Fruit fly (Drosophila melanogaster): ENCODE results near the gene trc.

trc gene

DNA sequence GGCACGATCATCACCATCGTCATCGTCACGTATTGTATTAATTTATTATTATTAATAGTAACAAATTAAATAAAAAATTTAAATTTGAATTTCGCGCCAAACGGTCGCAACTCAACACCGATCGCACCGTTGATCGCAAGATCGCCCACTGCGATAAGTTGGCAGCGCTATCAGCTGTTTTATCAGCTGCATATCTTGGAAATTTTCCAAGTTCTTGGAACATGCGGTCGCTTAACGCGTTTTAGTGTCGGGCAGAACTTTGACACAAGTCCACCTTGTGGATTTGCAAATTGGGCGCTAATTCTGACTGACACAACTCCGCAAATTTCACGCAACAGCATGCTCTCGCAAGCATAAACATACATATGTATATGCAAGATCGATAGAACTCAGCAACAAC lies 27.1 kb upstream of the trc start (continued):
- no peak for TF ChIP-seq zen2 (GFP tag; IDR thresholded peaks at IDR 0.05; ENCODE audit: partially characterized antibody)
- no peak for TF ChIP-seq cad (GFP tag; optimal IDR thresholded peaks at IDR 0.05)
- peak; percentile 35 for TF ChIP-seq pfk (GFP tag; optimal IDR thresholded peaks at IDR 0.05)
- TF ChIP-seq Camta (GFP tag; optimal IDR thresholded peaks at IDR 0.05), result no peak
- TF ChIP-seq Hr78 (GFP tag; optimal IDR thresholded peaks at IDR 0.05), result peak in 1 of 2 experiments; percentile 22
- TF ChIP-seq Nf-YA (GFP tag; IDR thresholded peaks at IDR 0.05), result peak; percentile 37; the same call in 1 of the 2 replicates
- TF ChIP-seq bsh (GFP tag; optimal IDR thresholded peaks at IDR 0.05), result peak in 1 of 2 experiments; percentile 11
- no peak for TF ChIP-seq fd96Cb (tag; optimal IDR thresholded peaks at IDR 0.05)
- TF ChIP-seq twi (tag; optimal IDR thresholded peaks at IDR 0.05), result peak; percentile 39
- TF ChIP-seq odd (GFP tag; optimal IDR thresholded peaks at IDR 0.05), result no peak
- no peak for TF ChIP-seq CG13123 (GFP tag; optimal IDR thresholded peaks at IDR 0.05)
- TF ChIP-seq CG13424 (tag; optimal IDR thresholded peaks at IDR 0.05), result no peak
- TF ChIP-seq grn (GFP tag; optimal IDR thresholded peaks at IDR 0.05), result peak; percentile 83
- peak; percentile 52; the same call in 1 of the 3 replicates for TF ChIP-seq Opbp (GFP tag; IDR thresholded peaks at IDR 0.05; ENCODE audit: partially characterized antibody)
- TF ChIP-seq Dref (GFP tag; IDR thresholded peaks at IDR 0.05), result no peak; the same call in 1 of the 2 replicates
- no peak for TF ChIP-seq tx (GFP tag; optimal IDR thresholded peaks at IDR 0.05)
- peak; percentile 48 for TF ChIP-seq Max (GFP tag; optimal IDR thresholded peaks at IDR 0.05)
- TF ChIP-seq D19A (tag; optimal IDR thresholded peaks at IDR 0.05), result no peak
- peak in 1 of 2 experiments; percentile 16 for TF ChIP-seq dpn (GFP tag; optimal IDR thresholded peaks at IDR 0.05)
- TF ChIP-seq ash1 (GFP tag; optimal IDR thresholded peaks at IDR 0.05), result no peak
- peak; percentile 14 for TF ChIP-seq kni (GFP tag; optimal IDR thresholded peaks at IDR 0.05)
- no peak for TF ChIP-seq crol (GFP tag; IDR thresholded peaks at IDR 0.05)
- TF ChIP-seq knrl (GFP tag; IDR thresholded peaks at IDR 0.05; ENCODE audit: partially characterized antibody), result no peak
- no peak for TF ChIP-seq CG4282 (GFP tag; optimal IDR thresholded peaks at IDR 0.05)
- no peak for TF ChIP-seq peb (GFP tag; IDR thresholded peaks at IDR 0.05)
- no peak for TF ChIP-seq NC2α (GFP tag; optimal IDR thresholded peaks at IDR 0.05)
- TF ChIP-seq zfh2 (GFP tag; optimal IDR thresholded peaks at IDR 0.05), result no peak
- TF ChIP-seq Drgx (GFP tag; IDR thresholded peaks at IDR 0.05), result no peak
- no peak for TF ChIP-seq maf-S (GFP tag; optimal IDR thresholded peaks at IDR 0.05)
- TF ChIP-seq TFAM (GFP tag; optimal IDR thresholded peaks at IDR 0.05), result no peak
- TF ChIP-seq Rfx (GFP tag; IDR thresholded peaks at IDR 0.05), result peak; percentile 57; the same call in 1 of the 2 replicates
- TF ChIP-seq CG15011 (GFP tag; optimal IDR thresholded peaks at IDR 0.05), result no peak
- no peak for TF ChIP-seq klu (GFP tag; IDR thresholded peaks at IDR 0.05)
- TF ChIP-seq CG6683 (GFP tag; optimal IDR thresholded peaks at IDR 0.05), result no peak
- no peak for TF ChIP-seq GATAe (GFP tag; conservative IDR thresholded peaks at IDR 0.05)
- TF ChIP-seq CG4707 (GFP tag; optimal IDR thresholded peaks at IDR 0.05), result no peak
- no peak for TF ChIP-seq CG17359 (tag; optimal IDR thresholded peaks at IDR 0.05)
- TF ChIP-seq CG12104 (GFP tag; optimal IDR thresholded peaks at IDR 0.05), result no peak
- TF ChIP-seq CG11723 (GFP tag; optimal IDR thresholded peaks at IDR 0.05), result no peak
- peak; percentile 77 for TF ChIP-seq CG34376 (GFP tag; optimal IDR thresholded peaks at IDR 0.05)
- no peak for TF ChIP-seq tna (GFP tag; IDR thresholded peaks at IDR 0.05; ENCODE audit: partially characterized antibody)
- TF ChIP-seq Myb (GFP tag; optimal IDR thresholded peaks at IDR 0.05), result peak; percentile 41
- TF ChIP-seq CG30431 (GFP tag; optimal IDR thresholded peaks at IDR 0.05), result no peak
- no peak for TF ChIP-seq gem (tag; optimal IDR thresholded peaks at IDR 0.05)
- TF ChIP-seq Sox102F (GFP tag; optimal IDR thresholded peaks at IDR 0.05), result no peak
- peak; percentile 62 for TF ChIP-seq Jarid2 (GFP tag; optimal IDR thresholded peaks at IDR 0.05)
- TF ChIP-seq CG10267 (tag; optimal IDR thresholded peaks at IDR 0.05), result peak; percentile 96
- no peak for TF ChIP-seq Eip74EF (GFP tag; optimal IDR thresholded peaks at IDR 0.05)
- TF ChIP-seq gro (GFP tag; optimal IDR thresholded peaks at IDR 0.05), result no peak
- TF ChIP-seq Hr39 (optimal IDR thresholded peaks at IDR 0.05), result no peak
